Worm (Caenorhabditis elegans): ENCODE measurements around the gene twk-26.
A peak's percentile ranks its signal among the peaks of the same experiment; 100 is the strongest.

The twk-26 gene

DNA sequence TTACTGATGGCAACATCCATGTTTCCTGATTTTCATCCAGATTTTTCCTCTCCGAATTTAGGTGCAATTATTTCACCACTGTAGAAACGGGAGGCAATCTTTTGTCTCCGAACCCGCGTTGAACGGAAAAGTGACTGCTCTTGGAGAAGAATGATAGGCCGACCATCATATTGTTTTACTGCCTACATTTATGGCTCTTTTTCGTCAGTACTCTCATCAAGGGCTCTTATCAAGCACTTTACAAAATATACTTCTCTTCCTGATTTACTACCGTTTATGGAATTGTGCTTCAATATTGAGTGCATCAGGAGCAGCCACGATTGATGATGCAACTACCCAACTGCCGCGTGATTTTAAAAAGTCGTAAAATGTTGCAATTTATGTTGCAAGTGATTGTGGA is 230 bp downstream of the twk-26 start:
- TF ChIP-seq mdt-29 (GFP tag; IDR thresholded peaks at IDR 0.05) (no peak), dmd-6 (GFP tag; IDR thresholded peaks at IDR 0.05) (peak; percentile 39), Y48G9A.11 (GFP tag; IDR thresholded peaks at IDR 0.05) (no peak), nhr-28 (tag; optimal IDR thresholded peaks at IDR 0.05) (peak; percentile 8), ceh-20 (GFP tag; IDR thresholded peaks at IDR 0.05) (peak; percentile 62; the same call in 1 of the 2 replicates), fkh-10 (GFP tag; optimal IDR thresholded peaks at IDR 0.05) (no peak), zfp-3 (GFP tag; conservative IDR thresholded peaks at IDR 0.05) (no peak), mep-1 (tag; optimal IDR thresholded peaks at IDR 0.05) (no peak), lim-7 (GFP tag; IDR thresholded peaks at IDR 0.05) (no peak), nhr-42 (GFP tag; IDR thresholded peaks at IDR 0.05) (no peak), unc-62 (GFP tag; optimal IDR thresholded peaks at IDR 0.05 in 1 of 2) (peak in 1 of 2 experiments; percentile 27), unc-62 (tag; optimal IDR thresholded peaks at IDR 0.05) (no peak), nhr-25 (tag; optimal IDR thresholded peaks at IDR 0.05; ENCODE audit: borderline replicate concordance, insufficient read depth) (no peak), nhr-48 (tag; optimal IDR thresholded peaks at IDR 0.05) (peak; percentile 51), lin-1 (GFP tag; IDR thresholded peaks at IDR 0.05) (no peak), egl-43 (GFP tag; IDR thresholded peaks at IDR 0.05) (no peak), tra-1 (GFP tag; IDR thresholded peaks at IDR 0.05) (0 out of 2 replicates have a peak, but pooled peaks have one; percentile 16), madf-9 (GFP tag; conservative IDR thresholded peaks at IDR 0.05) (no peak), set-16 (GFP tag; IDR thresholded peaks at IDR 0.05) (no peak), daf-16 (GFP tag; optimal IDR thresholded peaks at IDR 0.05) (no peak), daf-16 (tag; optimal IDR thresholded peaks at IDR 0.05) (no peak), php-3 (GFP tag; IDR thresholded peaks at IDR 0.05) (peak; percentile 79)

DNA sequence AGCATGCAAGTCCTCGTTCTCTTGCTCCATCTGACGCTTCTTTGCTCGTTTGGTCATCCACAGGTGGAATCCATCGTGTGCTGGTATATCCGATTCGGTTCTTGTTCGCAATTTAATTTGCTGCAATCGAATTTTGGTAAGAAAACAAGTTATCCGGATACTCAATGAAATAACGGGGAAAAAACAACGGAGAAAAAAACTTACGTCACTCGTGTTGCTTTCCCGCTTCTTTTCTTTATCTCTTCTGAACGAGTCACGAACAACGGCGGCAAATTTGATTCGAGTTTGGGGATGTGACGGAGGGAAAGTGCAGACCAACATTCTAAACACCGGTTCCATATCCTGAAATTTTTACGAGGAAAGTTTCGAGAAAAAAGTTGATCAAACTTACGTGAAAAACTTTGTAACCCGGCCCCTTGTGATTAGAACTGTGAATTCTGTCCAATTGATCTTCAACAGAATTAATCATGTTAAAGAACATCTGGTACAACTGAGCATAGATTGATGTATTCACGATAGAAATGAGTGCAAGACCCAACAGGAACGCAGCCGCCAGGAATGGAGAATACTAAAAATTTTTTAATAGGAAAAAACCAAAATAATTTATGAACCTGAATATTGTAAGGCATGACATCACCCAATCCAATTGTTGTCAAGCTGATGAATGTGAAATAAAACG is 3.2 kb downstream of the twk-26 start:
- peak; percentile 93 for TF ChIP-seq aha-1 (tag)
- no peak for TF ChIP-seq nhr-42 (GFP tag; IDR thresholded peaks at IDR 0.05)
- TF ChIP-seq spr-3 (GFP tag; optimal IDR thresholded peaks at IDR 0.05), result no peak
- TF ChIP-seq ces-1 (GFP tag; optimal IDR thresholded peaks at IDR 0.05), result peak; percentile 80
- no peak for TF ChIP-seq nhr-102 (tag; optimal IDR thresholded peaks at IDR 0.05)
- TF ChIP-seq D1046.2 (GFP tag; IDR thresholded peaks at IDR 0.05), result no peak
- no peak for TF ChIP-seq ZK337.2 (GFP tag; IDR thresholded peaks at IDR 0.05)
- 0 out of 2 replicates have a peak, but pooled peaks have one; percentile 38 for TF ChIP-seq ctbp-1 (GFP tag; IDR thresholded peaks at IDR 0.05)
- no peak for TF ChIP-seq lim-7 (GFP tag; IDR thresholded peaks at IDR 0.05)
- TF ChIP-seq fkh-10 (GFP tag; optimal IDR thresholded peaks at IDR 0.05), result peak; percentile 38

DNA sequence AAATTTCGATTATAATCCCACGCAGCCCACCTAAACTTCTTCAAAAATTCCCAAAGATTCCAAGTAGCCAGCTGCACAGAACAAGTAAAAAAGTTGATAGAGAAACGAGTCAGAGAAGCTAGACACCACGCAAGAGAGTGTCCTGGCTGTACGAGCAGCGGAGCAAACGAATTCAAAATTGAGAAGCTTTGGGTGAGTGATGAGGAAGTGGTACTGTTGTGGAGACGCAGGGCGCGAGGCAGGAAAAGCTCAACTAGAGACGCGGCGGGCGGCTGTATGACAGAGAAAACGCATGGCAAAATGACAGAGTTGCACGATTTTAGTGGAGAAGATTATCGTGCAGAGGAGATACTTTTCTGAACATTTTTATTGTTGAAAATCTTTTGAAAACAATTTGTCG is 5.4 kb downstream of the twk-26 start:
- TF ChIP-seq mdl-1 (tag; optimal IDR thresholded peaks at IDR 0.05) (peak; percentile 2 to 24), lsy-2 (tag; optimal IDR thresholded peaks at IDR 0.05) (peak in 1 of 2 experiments; percentile 50), vab-7 (GFP tag; IDR thresholded peaks at IDR 0.05) (peak; percentile 51; the same call in 1 of the 2 replicates), dmd-6 (GFP tag; IDR thresholded peaks at IDR 0.05) (peak; percentile 61), daf-19 (GFP tag; conservative IDR thresholded peaks at IDR 0.05) (no peak), dmd-9 (GFP tag; IDR thresholded peaks at IDR 0.05) (no peak), skn-1 (tag; optimal IDR thresholded peaks at IDR 0.05) (no peak), F37D6.2 (tag; optimal IDR thresholded peaks at IDR 0.05) (peak; percentile 25), ceh-20 (GFP tag; IDR thresholded peaks at IDR 0.05) (peak; percentile 34), hif-1 (tag; optimal IDR thresholded peaks at IDR 0.05) (peak in 1 of 2 experiments; percentile 60), tra-1 (GFP tag; IDR thresholded peaks at IDR 0.05) (0 out of 2 replicates have a peak, but pooled peaks have one; percentile 17), T20F7.1 (GFP tag; optimal IDR thresholded peaks at IDR 0.05) (no peak), mxl-3 (GFP tag; optimal IDR thresholded peaks at IDR 0.05) (peak; percentile 35), mdt-29 (GFP tag; IDR thresholded peaks at IDR 0.05) (no peak), rbr-2 (tag; optimal IDR thresholded peaks at IDR 0.05) (peak; percentile 61), hlh-30 (tag; optimal IDR thresholded peaks at IDR 0.05; ENCODE audit: insufficient read depth) (peak; percentile 61), hmg-1.1 (GFP tag; IDR thresholded peaks at IDR 0.05) (peak; percentile 88), unc-62 (GFP tag; optimal IDR thresholded peaks at IDR 0.05 in 1 of 2) (peak in 1 of 2 experiments; percentile 12), unc-62 (tag; optimal IDR thresholded peaks at IDR 0.05) (no peak), nhr-102 (tag; optimal IDR thresholded peaks at IDR 0.05) (peak; percentile 25), arid-1 (GFP tag; conservative IDR thresholded peaks at IDR 0.05) (no peak), zip-2 (tag; optimal IDR thresholded peaks at IDR 0.05) (no peak), hlh-11 (tag; optimal IDR thresholded peaks at IDR 0.05) (peak; percentile 59), ctbp-1 (GFP tag; IDR thresholded peaks at IDR 0.05) (peak; percentile 82), snpc-1.2 (GFP tag; IDR thresholded peaks at IDR 0.05) (no peak), mep-1 (tag; optimal IDR thresholded peaks at IDR 0.05) (peak; percentile 72)
